Worm (Caenorhabditis elegans) whole organism, L4 larva: ENCODE results near the gene aps-2.
A peak's percentile ranks its signal among the peaks of the same experiment; 100 is the strongest.

Source experiments
- daf-16 ChIP-seq, 3 experiments: sonication (generic microtip); optimal IDR thresholded peaks; 2 replicates each; lab custom pipeline; 2016 to 2017; ENCODE audit warnings: missing genetic modification characterization in 3 of 3, missing genetic modification reagents in 3 of 3, mild to moderate bottlenecking in 2 of 3, missing compliant biosample characterization in 2 of 3, missing biosample characterization in 1 of 3, moderate library complexity in 1 of 3
- fkh-10 ChIP-seq: fragments of 150-350 bp; optimal IDR thresholded peaks from 2 replicates; lab custom pipeline; 2014; ENCODE audit warnings: missing biosample characterization, missing genetic modification reagents, missing genetic modification characterization
- jun-1 ChIP-seq: fragments of 150-350 bp; optimal IDR thresholded peaks from 2 replicates; lab custom pipeline; 2014; ENCODE audit warnings: missing biosample characterization, missing genetic modification reagents, missing genetic modification characterization
- lim-7 ChIP-seq: fragments of 200-800 bp; sonication (Bioruptor generic); IDR thresholded peaks from 2 replicates; pipeline ENCODE4 v1.3.6; 2022; ENCODE audit warnings: missing genetic modification characterization, missing compliant biosample characterization
- mxl-3 ChIP-seq: fragments of 200-800 bp; sonication (Bioruptor generic); optimal IDR thresholded peaks from 2 replicates; lab custom pipeline; 2018; ENCODE audit warnings: mild to moderate bottlenecking, missing genetic modification characterization, missing compliant biosample characterization
- nhr-11 ChIP-seq: fragments of 150-350 bp; optimal IDR thresholded peaks from 2 replicates; lab custom pipeline; 2014; ENCODE audit warnings: missing biosample characterization, missing genetic modification characterization
- nhr-77 ChIP-seq: fragments of 150-350 bp; optimal IDR thresholded peaks from 2 replicates; lab custom pipeline; 2014; ENCODE audit warnings: missing biosample characterization, missing genetic modification characterization
- spr-3 ChIP-seq: fragments of 200-800 bp; sonication (Bioruptor generic); optimal IDR thresholded peaks from 2 replicates; lab custom pipeline; 2018; ENCODE audit warnings: mild to moderate bottlenecking, missing genetic modification characterization, missing compliant biosample characterization
- tag-97 ChIP-seq: fragments of 200-800 bp; sonication (Bioruptor generic); IDR thresholded peaks from 2 replicates; pipeline ENCODE4 v1.3.6; 2022; ENCODE audit warnings: missing genetic modification characterization, missing compliant biosample characterization
- unc-130 ChIP-seq: sonication (generic microtip); optimal IDR thresholded peaks from 2 replicates; lab custom pipeline; 2016; ENCODE audit warnings: missing genetic modification reagents, missing genetic modification characterization, missing compliant biosample characterization
- zag-1 ChIP-seq: fragments of 150-350 bp; optimal IDR thresholded peaks from 2 replicates; lab custom pipeline; 2014; ENCODE audit warnings: missing biosample characterization, missing genetic modification characterization
- ztf-7 ChIP-seq: fragments of 150-350 bp; optimal IDR thresholded peaks from 2 replicates; lab custom pipeline; 2014; ENCODE audit warnings: missing biosample characterization, missing genetic modification characterization

DNA sequence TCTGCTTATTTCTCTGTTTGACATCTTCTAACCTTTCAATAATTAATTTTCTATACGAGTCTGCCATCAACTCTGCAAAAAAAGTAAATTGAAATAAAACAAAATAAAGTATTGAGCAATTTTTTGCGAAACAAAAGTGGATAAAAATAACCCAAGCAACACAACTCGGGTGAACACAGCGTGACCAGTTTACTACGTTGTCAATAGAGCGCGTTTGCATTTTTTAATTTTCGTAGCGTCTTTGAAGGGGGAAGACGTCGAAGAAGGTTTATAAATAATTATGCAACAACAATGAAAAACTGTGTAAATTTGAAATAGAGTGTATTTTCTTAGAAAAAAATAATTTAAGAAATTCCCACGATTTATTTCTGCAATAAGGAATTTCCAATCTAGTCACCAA lies 4.3 kb downstream of the aps-2 start, which contains the start of gene atg-16.1:
- TF ChIP-seq nhr-77 (tag; lab: Kevin White, UChicago) (peak; percentile 13), spr-3 (GFP tag; lab: Kevin White, UChicago) (no peak), ztf-7 (peak; percentile 3), nhr-11 (no peak), fkh-10 (no peak), unc-130 (GFP tag; lab: Kevin White, UChicago) (no peak), jun-1 (tag; lab: Kevin White, UChicago) (no peak), daf-16 (GFP tag; optimal IDR thresholded peaks at IDR 0.05; lab: Kevin White, UChicago) (no peak), daf-16 (tag; optimal IDR thresholded peaks at IDR 0.05; lab: Kevin White, UChicago) (peak; percentile 47), tag-97 (GFP tag; lab: Robert Waterston, UW) (no peak), zag-1 (tag; lab: Kevin White, UChicago) (no peak), mxl-3 (peak; percentile 29), lim-7 (GFP tag; lab: Robert Waterston, UW) (no peak)
